Worm (Caenorhabditis elegans) whole organism, L3 larva: ENCODE data around the gene srg-69.

Source experiments
- R02D3.7 ChIP-seq: fragments of 150-350 bp; optimal IDR thresholded peaks from 2 replicates; lab custom pipeline; 2014; ENCODE audit warnings: missing biosample characterization, missing genetic modification characterization
- ama-1 ChIP-seq: fragments of 150-350 bp; optimal IDR thresholded peaks from 2 replicates; lab custom pipeline; 2018
- ceh-28 ChIP-seq: fragments of 150-350 bp; optimal IDR thresholded peaks from 2 replicates; lab custom pipeline; 2014; ENCODE audit warnings: missing biosample characterization, missing genetic modification reagents, missing genetic modification characterization
- ceh-82 ChIP-seq: fragments of 150-350 bp; optimal IDR thresholded peaks from 2 replicates; lab custom pipeline; 2014; ENCODE audit warnings: missing biosample characterization, missing genetic modification characterization
- ceh-9 ChIP-seq: sonication (generic microtip); optimal IDR thresholded peaks from 2 replicates; lab custom pipeline; 2018; ENCODE audit warnings: missing biosample characterization, missing genetic modification characterization
- elt-1 ChIP-seq: fragments of 150-350 bp; optimal IDR thresholded peaks from 2 replicates; lab custom pipeline; 2014; ENCODE audit warnings: missing biosample characterization, missing genetic modification characterization
- elt-2 ChIP-seq: sonication (generic microtip); optimal IDR thresholded peaks from 2 replicates; lab custom pipeline; 2016; ENCODE audit warnings: missing genetic modification reagents, mild to moderate bottlenecking, missing genetic modification characterization, missing compliant biosample characterization
- elt-3 ChIP-seq, 3 experiments: fragments of 150-350 bp in 1 of 3; sonication (generic microtip) in 2 of 3; optimal IDR thresholded peaks; 2 replicates in 2 of 3; 4 replicates in 1 of 3; lab custom pipeline; 2014 to 2017; ENCODE audit warnings: missing biosample characterization in 3 of 3, missing genetic modification characterization in 3 of 3
- eor-1 ChIP-seq, 2 experiments: fragments of 150-350 bp; optimal IDR thresholded peaks; 2 replicates each; lab custom pipeline; 2014 to 2018; ENCODE audit warnings: missing biosample characterization in 2 of 2, missing genetic modification characterization in 2 of 2
- fkh-2 ChIP-seq: fragments of 150-350 bp; optimal IDR thresholded peaks from 2 replicates; lab custom pipeline; 2014; ENCODE audit warnings: missing biosample characterization, missing genetic modification reagents, missing genetic modification characterization
- hmg-11 ChIP-seq: sonication (generic microtip); optimal IDR thresholded peaks from 2 replicates; lab custom pipeline; 2016; ENCODE audit warnings: missing genetic modification characterization, missing compliant biosample characterization
- jun-1 ChIP-seq: fragments of 150-350 bp; optimal IDR thresholded peaks from 2 replicates; lab custom pipeline; 2014; ENCODE audit warnings: missing biosample characterization, missing genetic modification reagents, missing genetic modification characterization
- lin-15B ChIP-seq: fragments of 150-350 bp; optimal IDR thresholded peaks from 2 replicates; lab custom pipeline; 2014; ENCODE audit warnings: missing biosample characterization, missing genetic modification characterization
- lin-39 ChIP-seq: fragments of 150-350 bp; optimal IDR thresholded peaks from 2 replicates; lab custom pipeline; 2018; ENCODE audit warnings: missing biosample characterization, missing genetic modification reagents, missing genetic modification characterization
- lsy-12 ChIP-seq: sonication (generic microtip); optimal IDR thresholded peaks from 2 replicates; lab custom pipeline; 2016; ENCODE audit warnings: mild to moderate bottlenecking, missing genetic modification characterization, missing compliant biosample characterization
- mdl-1 ChIP-seq: fragments of 150-350 bp; optimal IDR thresholded peaks from 2 replicates; lab custom pipeline; 2014; ENCODE audit warnings: missing biosample characterization, missing genetic modification characterization
- mml-1 ChIP-seq: fragments of 150-350 bp; sonication (generic microtip); optimal IDR thresholded peaks from 3 replicates; lab custom pipeline; 2014; ENCODE audit warnings: missing biosample characterization, missing genetic modification characterization
- nfya-1 ChIP-seq: sonication (generic microtip); optimal IDR thresholded peaks from 2 replicates; lab custom pipeline; 2017; ENCODE audit warnings: missing genetic modification characterization, mild to moderate bottlenecking, missing compliant biosample characterization, antibody characterized with exemption, moderate library complexity; ENCODE audit not compliant: insufficient read depth
- nhr-11 ChIP-seq: fragments of 150-350 bp; optimal IDR thresholded peaks from 2 replicates; lab custom pipeline; 2014; ENCODE audit warnings: missing biosample characterization, missing genetic modification characterization
- nhr-12 ChIP-seq: fragments of 150-350 bp; optimal IDR thresholded peaks from 2 replicates; lab custom pipeline; 2014; ENCODE audit warnings: missing biosample characterization, missing genetic modification characterization
- nhr-23 ChIP-seq: fragments of 150-350 bp; optimal IDR thresholded peaks from 2 replicates; lab custom pipeline; 2014; ENCODE audit warnings: missing biosample characterization, missing genetic modification reagents, missing genetic modification characterization
- nhr-25 ChIP-seq: sonication (generic microtip); optimal IDR thresholded peaks from 2 replicates; lab custom pipeline; 2017; ENCODE audit warnings: missing biosample characterization, missing genetic modification characterization
- nhr-43 ChIP-seq: sonication (generic microtip); optimal IDR thresholded peaks from 2 replicates; lab custom pipeline; 2016; ENCODE audit warnings: mild to moderate bottlenecking, missing genetic modification characterization, missing compliant biosample characterization; ENCODE audit not compliant: poor library complexity, severe bottlenecking
- nhr-76 ChIP-seq: fragments of 150-350 bp; sonication (generic microtip); optimal IDR thresholded peaks from 5 replicates; lab custom pipeline; 2014; ENCODE audit warnings: missing biosample characterization, missing genetic modification characterization
- nhr-77 ChIP-seq: fragments of 150-350 bp; optimal IDR thresholded peaks from 2 replicates; lab custom pipeline; 2014; ENCODE audit warnings: missing biosample characterization, missing genetic modification characterization
- pha-4 ChIP-seq: fragments of 150-350 bp; optimal IDR thresholded peaks from 2 replicates; lab custom pipeline; 2014; ENCODE audit warnings: missing biosample characterization, missing genetic modification reagents, missing genetic modification characterization
- pqm-1 ChIP-seq: fragments of 150-350 bp; optimal IDR thresholded peaks from 2 replicates; lab custom pipeline; 2017; ENCODE audit warnings: missing biosample characterization, missing genetic modification characterization, inconsistent platforms
- sea-2 ChIP-seq: fragments of 150-350 bp; sonication (generic microtip); optimal IDR thresholded peaks from 4 replicates; lab custom pipeline; 2014; ENCODE audit warnings: missing biosample characterization, missing genetic modification reagents, missing genetic modification characterization
- skn-1 ChIP-seq: fragments of 150-350 bp; optimal IDR thresholded peaks from 2 replicates; lab custom pipeline; 2014; ENCODE audit warnings: missing biosample characterization, missing genetic modification characterization
- snpc-4 ChIP-seq: fragments of 150-350 bp; optimal IDR thresholded peaks from 2 replicates; lab custom pipeline; 2014; ENCODE audit warnings: missing biosample characterization, missing genetic modification characterization
- tbx-2 ChIP-seq: sonication (generic microtip); optimal IDR thresholded peaks from 2 replicates; lab custom pipeline; 2016; ENCODE audit warnings: mild to moderate bottlenecking, missing genetic modification characterization, missing compliant biosample characterization
- unc-39 ChIP-seq: sonication (generic microtip); optimal IDR thresholded peaks from 4 replicates; lab custom pipeline; 2017; ENCODE audit warnings: missing biosample characterization, missing genetic modification characterization
- unc-62 ChIP-seq: fragments of 150-350 bp; sonication (generic microtip); optimal IDR thresholded peaks from 4 replicates; lab custom pipeline; 2014; ENCODE audit warnings: missing biosample characterization, missing genetic modification reagents, missing genetic modification characterization
- zag-1 ChIP-seq: fragments of 150-350 bp; optimal IDR thresholded peaks from 2 replicates; lab custom pipeline; 2014; ENCODE audit warnings: missing biosample characterization, missing genetic modification characterization
- ztf-11 ChIP-seq: fragments of 150-350 bp; optimal IDR thresholded peaks from 2 replicates; lab custom pipeline; 2014; ENCODE audit warnings: missing biosample characterization, missing genetic modification characterization
- ztf-4 ChIP-seq: fragments of 150-350 bp; optimal IDR thresholded peaks from 2 replicates; lab custom pipeline; 2014; ENCODE audit warnings: missing biosample characterization, missing genetic modification characterization

Gene srg-69

ce11 chrII:5358137-5358745, 2.8 kb downstream of the srg-69 start, which contains the start of the genes F09E5.11 and bmy-1 (continued):
- TF ChIP-seq elt-3 (tag; optimal IDR thresholded peaks at IDR 0.05; lab: Kevin White, UChicago), result no peak
- TF ChIP-seq zag-1, result no peak
- TF ChIP-seq unc-39, result no peak
- TF ChIP-seq nhr-43 (tag; lab: Kevin White, UChicago), result peak; percentile 88
- TF ChIP-seq tbx-2 (tag; lab: Kevin White, UChicago), result peak; percentile 17

- TF ChIP-seq skn-1 (tag; lab: Kevin White, UChicago) (no peak), nhr-23 (tag; lab: Kevin White, UChicago) (no peak), eor-1 (tag; optimal IDR thresholded peaks at IDR 0.05; lab: Kevin White, UChicago) (no peak), jun-1 (no peak), ceh-9 (tag; lab: Kevin White, UChicago) (no peak), nhr-76 (tag; lab: Kevin White, UChicago) (no peak), ztf-4 (tag; lab: Kevin White, UChicago) (no peak), hmg-11 (tag; lab: Kevin White, UChicago) (no peak), nhr-11 (tag; lab: Kevin White, UChicago) (no peak), fkh-2 (no peak), ceh-82 (tag; lab: Kevin White, UChicago) (no peak), mml-1 (no peak)
- TF ChIP-seq, all 47 proteins: peak for 0
These were observed 3.8 kb downstream of the srg-69 start, which contains the start of gene sec-6 for ce11 chrII:5359252-5359651. Gene sec-6, plus strand, starts transcription at chrII:5359552.

- no peak for TF ChIP-seq unc-62 (GFP tag; lab: Kevin White, UChicago)
- TF ChIP-seq pqm-1, result no peak
- no peak for TF ChIP-seq nhr-25 (tag; lab: Kevin White, UChicago)
- TF ChIP-seq ztf-4 (tag; lab: Kevin White, UChicago), result no peak
- TF ChIP-seq nhr-11 (tag; lab: Kevin White, UChicago), result no peak
- no peak for TF ChIP-seq sea-2 (GFP tag; lab: Kevin White, UChicago)
- no peak for TF ChIP-seq ztf-11 (tag; lab: Kevin White, UChicago)
- no peak for TF ChIP-seq jun-1
- no peak for TF ChIP-seq elt-1
- no peak for TF ChIP-seq hmg-11 (tag; lab: Kevin White, UChicago)
- TF ChIP-seq zag-1, result no peak
- TF ChIP-seq mdl-1 (tag; lab: Kevin White, UChicago), result no peak
- TF ChIP-seq pha-4, result no peak
- TF ChIP-seq elt-2 (tag; lab: Kevin White, UChicago), result no peak
- no peak for TF ChIP-seq nhr-77 (tag; lab: Kevin White, UChicago)
- TF ChIP-seq lin-39 (tag; lab: Kevin White, UChicago), result no peak
- TF ChIP-seq nhr-12, result no peak
- TF ChIP-seq mml-1, result no peak
- no peak for TF ChIP-seq nhr-43 (tag; lab: Kevin White, UChicago)
These were observed 9.0 kb downstream of the srg-69 start for ce11 chrII:5364516-5364915.

ce11 chrII:5365645-5366044, 10.2 kb downstream of the srg-69 start, which contains the start of gene F09E5.16:
Gene F09E5.16, minus strand, starts transcription at chrII:5365745.
- TF ChIP-seq nfya-1 (tag; lab: Kevin White, UChicago) (no peak), ceh-82 (tag; lab: Kevin White, UChicago) (no peak), lin-15B (no peak), nhr-77 (tag; lab: Kevin White, UChicago) (no peak), nhr-43 (tag; lab: Kevin White, UChicago) (no peak), R02D3.7 (tag; lab: Kevin White, UChicago) (no peak), unc-62 (GFP tag; lab: Kevin White, UChicago) (no peak), hmg-11 (tag; lab: Kevin White, UChicago) (no peak), nhr-76 (tag; lab: Kevin White, UChicago) (no peak), nhr-12 (no peak), zag-1 (no peak), ama-1 (lab: Kevin White, UChicago) (no peak), unc-39 (no peak), snpc-4 (tag; lab: Kevin White, UChicago) (no peak), lsy-12 (tag; lab: Kevin White, UChicago) (no peak), nhr-11 (tag; lab: Kevin White, UChicago) (no peak), ceh-28 (no peak)
- TF ChIP-seq, all 47 proteins: peak for 0
